Worm (Caenorhabditis elegans): ENCODE measurements around the gene vps-54.

vps-54 gene

DNA sequence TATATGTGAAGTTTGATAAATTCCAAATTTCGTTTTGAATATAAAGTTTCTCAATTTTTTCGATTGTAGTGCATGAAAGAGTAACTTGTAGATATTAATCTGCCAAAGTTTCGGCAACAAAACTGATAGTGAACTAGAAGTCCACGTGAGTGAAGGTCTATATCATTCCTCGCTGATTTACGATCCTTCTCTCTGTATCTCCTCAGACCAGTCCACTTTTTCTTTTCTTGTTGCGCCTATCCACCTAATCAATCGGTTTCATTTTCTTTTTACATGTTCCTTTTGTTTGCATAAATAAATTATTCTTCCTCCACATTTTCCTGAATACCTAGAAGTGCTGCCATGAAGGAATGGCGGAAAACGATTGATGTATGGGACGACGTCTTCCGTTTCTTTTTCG lies 12.1 kb downstream of the vps-54 start:
- TF ChIP-seq klf-2 (GFP tag; conservative IDR thresholded peaks at IDR 0.05) = no peak

DNA sequence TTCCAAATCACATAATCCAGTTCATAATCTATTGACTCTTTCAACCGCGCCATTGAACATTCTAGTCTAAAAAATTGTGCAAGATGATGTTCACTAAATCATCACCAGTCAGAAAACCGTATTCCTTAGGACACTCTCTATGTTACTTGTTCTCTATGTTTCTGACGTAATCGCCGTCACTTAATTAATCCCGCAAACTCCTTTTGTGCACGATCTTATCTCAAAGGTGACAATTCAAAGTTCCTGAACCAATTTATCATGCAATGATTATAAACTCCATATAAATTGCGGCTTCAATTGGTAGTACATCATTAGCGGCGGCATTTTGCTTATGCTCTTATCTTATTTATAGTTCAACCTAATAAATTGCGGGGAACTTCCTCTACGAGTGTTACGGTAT lies 13.4 kb downstream of the vps-54 start:
- no peak for TF ChIP-seq cog-1 (tag; optimal IDR thresholded peaks at IDR 0.05)
- TF ChIP-seq ztf-29 (GFP tag; IDR thresholded peaks at IDR 0.05) = no peak
- TF ChIP-seq ztf-23 (GFP tag; IDR thresholded peaks at IDR 0.05) = no peak
- no peak for TF ChIP-seq klf-2 (GFP tag; conservative IDR thresholded peaks at IDR 0.05)
- TF ChIP-seq flt-1 (GFP tag; IDR thresholded peaks at IDR 0.05) = no peak
- no peak for TF ChIP-seq med-1 (GFP tag; optimal IDR thresholded peaks at IDR 0.05; ENCODE audit: insufficient read depth)
- no peak for TF ChIP-seq ref-1 (GFP tag; conservative IDR thresholded peaks at IDR 0.05)
- TF ChIP-seq tab-1 (GFP tag; IDR thresholded peaks at IDR 0.05) = no peak
- no peak for TF ChIP-seq T22C8.4 (GFP tag; IDR thresholded peaks at IDR 0.05)

DNA sequence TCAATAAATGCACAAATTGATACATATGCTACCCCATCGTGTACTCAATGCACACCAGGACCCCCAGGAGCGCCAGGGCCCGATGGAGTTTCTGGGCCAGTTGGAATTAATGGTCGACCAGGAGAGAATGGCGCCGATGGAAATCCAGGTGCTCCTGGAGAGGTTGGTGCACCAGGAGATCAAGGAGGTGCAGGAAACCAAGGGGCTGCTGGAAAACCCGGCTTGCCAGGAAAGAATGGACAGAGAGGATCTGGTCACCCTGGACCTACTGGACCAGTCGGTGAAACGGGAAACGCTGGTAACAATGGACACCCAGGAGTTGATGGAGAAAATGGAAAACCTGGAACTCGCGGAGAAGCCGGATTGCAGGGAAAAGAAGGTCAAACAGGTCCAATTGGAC lies 14.6 kb downstream of the vps-54 start:
- no peak for TF ChIP-seq cog-1 (tag; optimal IDR thresholded peaks at IDR 0.05)
- TF ChIP-seq ztf-29 (GFP tag; IDR thresholded peaks at IDR 0.05) = no peak
- no peak for TF ChIP-seq flt-1 (GFP tag; IDR thresholded peaks at IDR 0.05)
- TF ChIP-seq ztf-23 (GFP tag; IDR thresholded peaks at IDR 0.05) = no peak
- no peak for TF ChIP-seq tab-1 (GFP tag; IDR thresholded peaks at IDR 0.05)
- TF ChIP-seq T22C8.4 (GFP tag; IDR thresholded peaks at IDR 0.05) = no peak
- no peak for TF ChIP-seq med-1 (GFP tag; optimal IDR thresholded peaks at IDR 0.05; ENCODE audit: insufficient read depth)
- no peak for TF ChIP-seq ref-1 (GFP tag; conservative IDR thresholded peaks at IDR 0.05)
- TF ChIP-seq klf-2 (GFP tag; conservative IDR thresholded peaks at IDR 0.05) = no peak

DNA sequence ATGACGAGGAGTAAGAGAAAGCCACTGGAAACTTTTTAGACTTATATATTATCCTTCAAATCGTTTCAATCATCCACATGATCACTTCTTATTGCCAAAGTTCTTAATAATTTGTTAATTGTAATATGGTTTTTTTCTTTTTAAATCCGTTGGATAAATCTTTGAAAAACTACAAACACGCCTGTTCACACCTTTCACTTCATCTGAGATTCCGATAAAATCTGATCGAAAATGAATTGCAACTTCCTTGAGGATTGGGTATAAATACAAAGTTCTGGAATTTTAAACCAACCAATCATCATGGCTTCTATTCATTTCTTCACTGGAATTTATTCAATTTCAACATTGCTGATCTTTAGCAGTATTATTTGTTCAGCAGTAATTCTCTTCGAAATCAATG lies 15.6 kb downstream of the vps-54 start, which contains the start of gene col-152:
Gene col-152 (plus strand): TSS at position 301 of the 400 bp plus-strand sequence.
- TF ChIP-seq flt-1 (GFP tag; IDR thresholded peaks at IDR 0.05) = no peak
- no peak for TF ChIP-seq ref-1 (GFP tag; conservative IDR thresholded peaks at IDR 0.05)
- TF ChIP-seq ztf-23 (GFP tag; IDR thresholded peaks at IDR 0.05) = no peak
- no peak for TF ChIP-seq ztf-29 (GFP tag; IDR thresholded peaks at IDR 0.05)
- TF ChIP-seq cog-1 (tag; optimal IDR thresholded peaks at IDR 0.05) = no peak

DNA sequence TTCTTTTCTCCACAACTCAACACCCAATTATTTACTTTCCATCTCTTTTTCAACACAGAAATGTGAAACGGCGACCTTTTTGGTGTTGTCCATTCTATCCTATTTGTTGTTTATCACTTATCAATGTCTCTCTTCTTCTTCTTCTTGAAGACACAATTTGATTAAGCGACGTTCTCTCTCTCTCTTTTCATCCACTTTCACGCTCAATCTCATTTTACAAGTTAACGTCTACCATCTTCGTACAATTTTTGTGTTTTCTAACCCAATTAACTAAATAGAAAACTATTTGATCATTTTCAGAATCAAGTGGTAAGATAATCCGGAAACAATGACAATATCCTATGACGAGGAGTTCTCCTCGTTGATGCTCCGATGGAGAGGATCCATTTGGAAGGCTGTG lies 18.5 kb downstream of the vps-54 start, which contains the start of gene best-14:
Gene best-14 (plus strand): TSS at position 301 of the 400 bp plus-strand sequence.
- TF ChIP-seq T22C8.4 (GFP tag; IDR thresholded peaks at IDR 0.05) (no peak), ref-1 (GFP tag; conservative IDR thresholded peaks at IDR 0.05) (no peak), med-1 (GFP tag; optimal IDR thresholded peaks at IDR 0.05; ENCODE audit: insufficient read depth) (no peak), ztf-23 (GFP tag; IDR thresholded peaks at IDR 0.05) (no peak), klf-2 (GFP tag; conservative IDR thresholded peaks at IDR 0.05) (no peak), flt-1 (GFP tag; IDR thresholded peaks at IDR 0.05) (no peak), ztf-29 (GFP tag; IDR thresholded peaks at IDR 0.05) (no peak), cog-1 (tag; optimal IDR thresholded peaks at IDR 0.05) (no peak), tab-1 (GFP tag; IDR thresholded peaks at IDR 0.05) (no peak)

DNA sequence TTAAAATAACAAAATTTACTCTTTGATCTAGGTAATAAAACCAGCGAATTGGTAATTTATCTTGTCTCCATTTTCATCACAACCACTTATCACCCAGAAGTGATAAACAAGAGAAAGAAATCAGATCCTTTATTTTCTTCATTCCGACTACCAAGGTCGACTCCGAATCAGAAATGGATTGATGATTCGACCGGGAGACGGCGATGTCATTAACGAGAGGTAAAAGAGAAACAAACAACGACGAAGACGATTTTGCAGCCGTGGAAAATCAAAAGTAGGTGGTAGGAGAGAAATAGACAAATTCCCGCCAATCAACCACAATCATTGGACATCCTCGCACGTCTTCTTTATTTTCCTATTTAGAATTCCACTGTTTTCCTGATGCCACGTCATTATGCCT lies 19.1 kb downstream of the vps-54 start:
- TF ChIP-seq flt-1 (GFP tag; IDR thresholded peaks at IDR 0.05) = no peak
- no peak for TF ChIP-seq ztf-23 (GFP tag; IDR thresholded peaks at IDR 0.05)
- no peak for TF ChIP-seq ref-1 (GFP tag; conservative IDR thresholded peaks at IDR 0.05)
- no peak for TF ChIP-seq ztf-29 (GFP tag; IDR thresholded peaks at IDR 0.05)
- no peak for TF ChIP-seq med-1 (GFP tag; optimal IDR thresholded peaks at IDR 0.05; ENCODE audit: insufficient read depth)
- TF ChIP-seq klf-2 (GFP tag; conservative IDR thresholded peaks at IDR 0.05) = no peak
- TF ChIP-seq cog-1 (tag; optimal IDR thresholded peaks at IDR 0.05) = no peak
- TF ChIP-seq tab-1 (GFP tag; IDR thresholded peaks at IDR 0.05) = no peak
- TF ChIP-seq T22C8.4 (GFP tag; IDR thresholded peaks at IDR 0.05) = no peak

DNA sequence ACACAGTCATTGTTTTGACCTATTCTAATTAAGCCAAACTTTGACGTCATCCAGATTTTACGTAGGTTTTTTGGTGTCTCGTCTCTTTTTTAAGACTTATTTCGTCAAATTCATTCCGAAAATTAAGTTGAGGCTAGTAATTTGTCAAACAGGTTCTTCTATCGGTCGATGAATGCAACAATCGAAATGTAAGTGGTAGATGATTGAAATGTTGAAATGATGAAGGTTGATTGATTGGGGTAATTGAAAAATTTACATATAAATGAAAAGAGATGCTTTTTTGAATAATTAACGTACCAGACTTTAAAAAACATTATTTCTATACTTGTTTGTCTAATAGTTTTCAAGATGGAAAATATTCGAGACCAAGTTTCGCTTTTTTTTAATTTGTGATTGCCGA lies 19.9 kb downstream of the vps-54 start:
- no peak for TF ChIP-seq klf-2 (GFP tag; conservative IDR thresholded peaks at IDR 0.05)
- TF ChIP-seq T22C8.4 (GFP tag; IDR thresholded peaks at IDR 0.05) = no peak
- no peak for TF ChIP-seq flt-1 (GFP tag; IDR thresholded peaks at IDR 0.05)
- no peak for TF ChIP-seq cog-1 (tag; optimal IDR thresholded peaks at IDR 0.05)
- no peak for TF ChIP-seq ref-1 (GFP tag; conservative IDR thresholded peaks at IDR 0.05)
- no peak for TF ChIP-seq ztf-23 (GFP tag; IDR thresholded peaks at IDR 0.05)
- no peak for TF ChIP-seq tab-1 (GFP tag; IDR thresholded peaks at IDR 0.05)
- no peak for TF ChIP-seq med-1 (GFP tag; optimal IDR thresholded peaks at IDR 0.05; ENCODE audit: insufficient read depth)
- no peak for TF ChIP-seq ztf-29 (GFP tag; IDR thresholded peaks at IDR 0.05)

DNA sequence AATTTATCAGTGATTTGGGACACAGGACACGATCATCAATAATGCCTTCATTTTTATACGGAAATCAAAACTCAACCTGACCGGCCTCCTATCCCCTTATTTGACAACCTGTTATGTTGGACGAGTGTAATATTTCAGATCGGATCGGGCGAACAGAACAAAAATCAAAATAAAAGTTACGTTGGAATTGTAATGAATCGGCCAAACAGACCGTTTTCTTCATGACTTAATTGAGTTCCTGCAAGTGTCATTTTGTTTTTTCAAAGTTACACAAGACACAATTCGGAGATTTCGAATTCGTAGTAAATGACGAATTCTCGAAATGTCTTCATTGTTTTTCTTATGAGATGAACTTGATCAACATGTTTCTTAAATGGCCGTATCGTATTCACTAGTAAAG lies 21.0 kb downstream of the vps-54 start, which contains the start of gene F32G8.3:
Gene F32G8.3 (minus strand): TSS at position 101 of the 400 bp plus-strand sequence.
- no peak for TF ChIP-seq flt-1 (GFP tag; IDR thresholded peaks at IDR 0.05)
- no peak for TF ChIP-seq med-1 (GFP tag; optimal IDR thresholded peaks at IDR 0.05; ENCODE audit: insufficient read depth)
- TF ChIP-seq ztf-23 (GFP tag; IDR thresholded peaks at IDR 0.05) = no peak
- TF ChIP-seq klf-2 (GFP tag; conservative IDR thresholded peaks at IDR 0.05) = no peak
- no peak for TF ChIP-seq ztf-29 (GFP tag; IDR thresholded peaks at IDR 0.05)
- TF ChIP-seq T22C8.4 (GFP tag; IDR thresholded peaks at IDR 0.05) = no peak
- no peak for TF ChIP-seq cog-1 (tag; optimal IDR thresholded peaks at IDR 0.05)

DNA sequence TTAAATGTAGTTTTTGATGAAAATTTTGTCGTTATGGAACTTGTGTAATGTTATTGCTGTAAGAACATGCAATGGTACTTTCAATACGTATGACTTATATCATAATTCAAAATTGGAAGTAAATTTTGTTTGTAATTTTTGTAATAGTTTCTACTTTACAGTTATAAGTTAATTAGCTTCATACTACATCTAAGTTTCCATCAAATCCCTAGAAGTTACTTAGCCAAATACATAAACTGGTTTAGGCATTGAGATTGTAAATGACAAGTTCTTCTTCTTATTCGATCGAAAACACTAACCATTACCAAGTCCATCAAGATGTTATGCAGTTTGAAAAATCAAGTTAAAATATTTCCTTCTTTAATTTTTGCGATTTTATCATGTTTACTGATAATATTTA lies 26.5 kb downstream of the vps-54 start, which contains the start of gene F32G8.2:
Gene F32G8.2 (plus strand): TSS at position 301 of the 400 bp plus-strand sequence.
- TF ChIP-seq ztf-29 (GFP tag; IDR thresholded peaks at IDR 0.05) (no peak), klf-2 (GFP tag; conservative IDR thresholded peaks at IDR 0.05) (no peak), cog-1 (tag; optimal IDR thresholded peaks at IDR 0.05) (no peak), ref-1 (GFP tag; conservative IDR thresholded peaks at IDR 0.05) (no peak), flt-1 (GFP tag; IDR thresholded peaks at IDR 0.05) (no peak), T22C8.4 (GFP tag; IDR thresholded peaks at IDR 0.05) (no peak), tab-1 (GFP tag; IDR thresholded peaks at IDR 0.05) (no peak), med-1 (GFP tag; optimal IDR thresholded peaks at IDR 0.05; ENCODE audit: insufficient read depth) (no peak), ztf-23 (GFP tag; IDR thresholded peaks at IDR 0.05) (no peak)

DNA sequence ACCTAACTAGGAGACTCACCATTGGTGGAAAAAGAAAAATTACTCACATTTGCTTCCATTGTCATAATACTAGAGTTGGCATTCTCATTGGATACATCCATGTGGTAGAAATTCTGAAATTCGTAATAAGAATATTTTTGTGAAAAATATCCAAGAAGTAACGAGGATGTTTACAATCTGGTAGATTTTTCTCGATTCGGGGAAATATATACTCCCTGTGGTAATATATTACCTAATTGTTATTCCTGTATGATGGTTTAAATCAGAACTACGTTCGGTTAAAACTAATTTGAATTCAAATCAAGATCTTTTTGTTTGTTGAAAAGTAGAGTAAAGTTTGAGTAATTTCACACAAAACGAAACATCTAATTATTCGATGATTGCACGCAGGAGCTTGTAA lies 27.2 kb downstream of the vps-54 start, which contains the start of gene srd-34:
Gene srd-34 (minus strand): TSS at position 101 of the 400 bp plus-strand sequence.
- TF ChIP-seq ref-1 (GFP tag; conservative IDR thresholded peaks at IDR 0.05) = no peak
- no peak for TF ChIP-seq tab-1 (GFP tag; IDR thresholded peaks at IDR 0.05)
- no peak for TF ChIP-seq cog-1 (tag; optimal IDR thresholded peaks at IDR 0.05)
- no peak for TF ChIP-seq flt-1 (GFP tag; IDR thresholded peaks at IDR 0.05)
- no peak for TF ChIP-seq ztf-23 (GFP tag; IDR thresholded peaks at IDR 0.05)
- no peak for TF ChIP-seq med-1 (GFP tag; optimal IDR thresholded peaks at IDR 0.05; ENCODE audit: insufficient read depth)
- no peak for TF ChIP-seq ztf-29 (GFP tag; IDR thresholded peaks at IDR 0.05)
- no peak for TF ChIP-seq T22C8.4 (GFP tag; IDR thresholded peaks at IDR 0.05)
- TF ChIP-seq klf-2 (GFP tag; conservative IDR thresholded peaks at IDR 0.05) = no peak

Data from whole organism, midembryonic.